Fruit fly (Drosophila melanogaster) whole organism, wandering third instar larva: ENCODE results near the gene mus304.

Experiments used
- Abd-B ChIP-seq: fragments of >200 bp; optimal IDR thresholded peaks from 2 replicates; lab custom pipeline; 2017; ENCODE audit warnings: missing biosample characterization, missing genetic modification characterization
- CG32264 ChIP-seq: fragments of 200-800 bp; sonication (Bioruptor generic); optimal IDR thresholded peaks from 2 replicates; lab custom pipeline; 2016; ENCODE audit warnings: missing biosample characterization, missing genetic modification characterization
- CG9705 ChIP-seq: fragments of 200-800 bp; sonication (Bioruptor generic); optimal IDR thresholded peaks from 2 replicates; lab custom pipeline; 2018; ENCODE audit warnings: missing biosample characterization, mild to moderate bottlenecking, missing genetic modification characterization
- Dfd ChIP-seq: fragments of >200 bp; optimal IDR thresholded peaks from 2 replicates; lab custom pipeline; 2017; ENCODE audit warnings: missing biosample characterization, missing genetic modification characterization
- Dif ChIP-seq: fragments of 200-275, 200-300 bp; sonication (Bioruptor generic); optimal IDR thresholded peaks from 2 replicates; lab custom pipeline; 2018; ENCODE audit warnings: missing biosample characterization, missing genetic modification characterization; ENCODE audit not compliant: partially characterized antibody
- GATAd ChIP-seq: sonication (Bioruptor generic); optimal IDR thresholded peaks from 2 replicates; lab custom pipeline; 2016; ENCODE audit warnings: missing biosample characterization, missing genetic modification characterization
- HLH106 ChIP-seq: fragments of 200-800 bp; optimal IDR thresholded peaks from 3 replicates; lab custom pipeline; 2019; ENCODE audit warnings: missing biosample characterization, mild to moderate bottlenecking, missing genetic modification characterization, moderate library complexity
- Hnf4 ChIP-seq: fragments of 200-800 bp; sonication (Bioruptor generic); optimal IDR thresholded peaks from 2 replicates; lab custom pipeline; 2016; ENCODE audit warnings: missing biosample characterization, mild to moderate bottlenecking, missing genetic modification characterization
- Myc ChIP-seq: fragments of >200 bp; optimal IDR thresholded peaks from 2 replicates; lab custom pipeline; 2017
- OdsH ChIP-seq: fragments of 200-800 bp; sonication (Bioruptor generic); optimal IDR thresholded peaks from 2 replicates; lab custom pipeline; 2016; ENCODE audit warnings: missing biosample characterization, mild to moderate bottlenecking, missing genetic modification characterization
- Rel ChIP-seq, 2 experiments: fragments of 200-800 bp; sonication (Bioruptor generic) in 1 of 2; optimal IDR thresholded peaks; 2 replicates in 1 of 2; 3 replicates in 1 of 2; lab custom pipeline; 2016 to 2019; ENCODE audit warnings: mild to moderate bottlenecking in 2 of 2, missing biosample characterization in 2 of 2, missing genetic modification characterization in 2 of 2, moderate library complexity in 1 of 2
- Sp1 ChIP-seq: fragments of 200-800 bp; sonication (Bioruptor generic); optimal IDR thresholded peaks from 3 replicates; lab custom pipeline; 2019; ENCODE audit warnings: missing biosample characterization, mild to moderate bottlenecking, missing genetic modification characterization, moderate library complexity
- Vsx2 ChIP-seq: fragments of 200-300, 225-300 bp; sonication (Bioruptor generic); optimal IDR thresholded peaks from 2 replicates; lab custom pipeline; 2018; ENCODE audit warnings: missing biosample characterization, missing genetic modification characterization; ENCODE audit not compliant: partially characterized antibody
- br ChIP-seq: fragments of 200-800 bp; sonication (Bioruptor generic); optimal IDR thresholded peaks from 2 replicates; lab custom pipeline; 2016; ENCODE audit warnings: missing biosample characterization, missing genetic modification characterization
- dl ChIP-seq, 2 experiments: fragments of 175-275, 200-275 bp in 1 of 2; fragments of 200-275 bp in 1 of 2; sonication (Bioruptor generic); optimal IDR thresholded peaks; lab custom pipeline; 2018; ENCODE audit warnings: mild to moderate bottlenecking in 2 of 2, missing biosample characterization in 2 of 2, missing genetic modification characterization in 2 of 2, moderate library complexity in 2 of 2; ENCODE audit not compliant: partially characterized antibody in 2 of 2, insufficient read depth in 1 of 2
- dmrt93B ChIP-seq: fragments of 200-800 bp; sonication (Bioruptor generic); optimal IDR thresholded peaks from 2 replicates; lab custom pipeline; 2018; ENCODE audit warnings: missing biosample characterization, mild to moderate bottlenecking, missing genetic modification characterization
- dsf ChIP-seq: sonication (Bioruptor generic); optimal IDR thresholded peaks from 2 replicates; lab custom pipeline; 2016; ENCODE audit warnings: missing biosample characterization, missing genetic modification characterization, borderline replicate concordance
- foxo ChIP-seq, 2 experiments: fragments of 200-800 bp; sonication (Bioruptor generic); optimal IDR thresholded peaks; 2 replicates in 1 of 2; 3 replicates in 1 of 2; lab custom pipeline; 2016 to 2017; ENCODE audit warnings: missing biosample characterization in 2 of 2, missing genetic modification characterization in 2 of 2
- fru ChIP-seq: fragments of 200-800 bp; sonication (Bioruptor generic); optimal IDR thresholded peaks from 3 replicates; lab custom pipeline; 2016; ENCODE audit warnings: missing biosample characterization, mild to moderate bottlenecking, missing genetic modification characterization
- jim ChIP-seq: fragments of 175-275, 200-325 bp; sonication (Bioruptor generic); optimal IDR thresholded peaks from 2 replicates; lab custom pipeline; 2016; ENCODE audit warnings: missing biosample characterization, mild to moderate bottlenecking, missing genetic modification characterization
- lola ChIP-seq: fragments of >200 bp; optimal IDR thresholded peaks from 2 replicates; lab custom pipeline; 2017; ENCODE audit warnings: missing biosample characterization, missing genetic modification characterization
- pan ChIP-seq: fragments of >200 bp; optimal IDR thresholded peaks from 2 replicates; lab custom pipeline; 2017
- psq ChIP-seq: fragments of 200-800 bp; sonication (Bioruptor generic); optimal IDR thresholded peaks from 3 replicates; lab custom pipeline; 2017; ENCODE audit warnings: missing biosample characterization, mild to moderate bottlenecking, missing genetic modification characterization, moderate library complexity
- sv ChIP-seq: fragments of 200-800 bp; sonication (Bioruptor generic); optimal IDR thresholded peaks from 3 replicates; lab custom pipeline; 2016; ENCODE audit warnings: missing biosample characterization, missing genetic modification characterization
- tai ChIP-seq: sonication (Bioruptor generic); optimal IDR thresholded peaks from 2 replicates; lab custom pipeline; 2016; ENCODE audit warnings: missing biosample characterization, missing genetic modification characterization
- usp ChIP-seq: fragments of >200 bp; optimal IDR thresholded peaks from 2 replicates; lab custom pipeline; 2017; ENCODE audit warnings: missing biosample characterization, missing genetic modification characterization
- woc ChIP-seq: sonication (Bioruptor generic); optimal IDR thresholded peaks from 2 replicates; lab custom pipeline; 2016; ENCODE audit warnings: missing biosample characterization, mild to moderate bottlenecking, missing genetic modification characterization

The mus304 gene

DNA sequence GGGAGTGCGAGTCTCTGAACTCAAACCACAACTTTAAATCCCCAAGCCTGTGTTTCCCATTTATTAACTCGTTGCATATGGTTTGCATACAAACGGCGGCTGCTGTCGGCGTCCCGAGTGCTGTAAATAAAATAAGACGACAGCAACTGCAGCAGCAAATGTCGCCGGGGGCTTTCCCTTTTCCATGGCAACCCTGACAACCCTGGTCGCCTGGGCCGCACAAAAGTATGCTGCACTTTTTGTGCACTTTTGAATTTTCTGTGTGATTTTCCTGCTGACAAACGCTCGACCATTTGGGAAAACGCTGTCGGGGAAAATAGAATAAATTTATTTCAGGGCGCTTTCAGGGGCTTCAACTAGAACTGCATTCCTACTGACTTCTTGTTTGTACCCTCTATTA is 44.5 kb downstream of the mus304 start:
- no peak for TF ChIP-seq Rel (GFP tag; optimal IDR thresholded peaks at IDR 0.05; lab: Kevin White, UChicago)
- peak; percentile 97 for TF ChIP-seq Rel (tag; optimal IDR thresholded peaks at IDR 0.05; lab: Kevin White, UChicago)
- no peak for TF ChIP-seq woc (GFP tag; lab: Kevin White, UChicago)
- TF ChIP-seq, all 38 proteins: peak for 1

DNA sequence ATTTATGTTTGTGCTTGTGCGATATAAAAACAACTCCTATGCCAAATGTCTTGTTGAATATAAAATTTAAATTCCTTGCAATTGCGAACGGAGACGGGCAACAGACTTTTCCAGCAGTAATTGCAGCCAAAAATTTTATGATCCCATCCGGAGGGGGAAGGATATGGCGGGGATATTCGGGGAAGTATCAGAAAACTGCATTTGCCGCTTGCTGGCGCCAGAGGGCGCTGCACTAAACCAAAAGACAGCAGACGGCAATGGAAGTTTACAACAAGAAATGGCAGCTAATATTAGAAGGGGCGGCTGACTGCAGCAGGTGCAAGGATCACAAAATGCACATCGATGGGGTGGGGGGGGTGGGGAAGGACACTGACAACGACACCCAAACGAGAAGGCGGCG is 51.6 kb downstream of the mus304 start:
- no peak for TF ChIP-seq Abd-B (GFP tag; lab: Kevin White, UChicago)
- TF ChIP-seq CG9705 (GFP tag; lab: Kevin White, UChicago), result no peak
- no peak for TF ChIP-seq br
- no peak for TF ChIP-seq Vsx2
- TF ChIP-seq dmrt93B (GFP tag; lab: Kevin White, UChicago), result no peak
- no peak for TF ChIP-seq pan (lab: Kevin White, UChicago)
- TF ChIP-seq fru, result no peak
- no peak for TF ChIP-seq lola (GFP tag; lab: Kevin White, UChicago)
- TF ChIP-seq sv, result no peak
- TF ChIP-seq CG32264 (GFP tag; lab: Kevin White, UChicago), result no peak
- no peak for TF ChIP-seq HLH106 (tag; lab: Kevin White, UChicago)
- no peak for TF ChIP-seq Dif (GFP tag; lab: Kevin White, UChicago)
- TF ChIP-seq psq (GFP tag; lab: Kevin White, UChicago), result no peak
- TF ChIP-seq foxo (GFP tag; optimal IDR thresholded peaks at IDR 0.05; lab: Kevin White, UChicago), result no peak
- no peak for TF ChIP-seq dl (GFP tag; optimal IDR thresholded peaks at IDR 0.05; lab: Kevin White, UChicago; ENCODE audit: insufficient read depth in 1 of 2, partially characterized antibody in 2 of 2)
- TF ChIP-seq Hnf4, result no peak

DNA sequence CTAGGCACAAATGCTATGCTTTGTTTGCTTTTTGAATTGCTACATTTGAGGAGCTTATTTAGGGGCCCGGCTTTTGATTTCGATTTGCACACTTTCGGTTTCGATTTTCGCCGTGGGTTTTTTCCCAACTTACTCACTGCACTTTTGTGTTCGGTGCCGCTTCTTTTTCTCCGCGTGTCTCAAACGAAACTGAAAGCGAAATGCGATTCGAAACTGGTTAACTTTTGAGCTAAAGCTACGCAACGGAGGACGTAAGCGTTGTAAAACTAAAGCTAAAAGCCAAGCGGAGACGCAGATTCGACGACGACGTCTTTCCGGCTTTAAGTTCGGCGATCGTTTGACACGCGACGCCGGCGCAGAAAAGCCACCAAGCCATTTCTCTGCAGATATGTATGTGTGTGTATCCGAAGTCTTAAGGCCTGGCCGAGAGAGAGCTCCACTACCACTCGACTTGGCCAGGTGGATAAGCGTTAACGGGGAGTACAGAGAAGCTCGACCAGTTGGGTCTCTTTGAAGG is 52.6 kb downstream of the mus304 start, which contains the start of gene CG13699:
Gene CG13699, minus strand, starts transcription at position 349 of the 517 bp plus-strand sequence.
- TF ChIP-seq HLH106 (tag; lab: Kevin White, UChicago) (no peak), OdsH (no peak), Sp1 (no peak), dsf (GFP tag; lab: Kevin White, UChicago) (no peak), Dfd (GFP tag; lab: Kevin White, UChicago) (no peak), Abd-B (GFP tag; lab: Kevin White, UChicago) (no peak), jim (GFP tag; lab: Kevin White, UChicago) (no peak), tai (GFP tag; lab: Kevin White, UChicago) (no peak), Myc (lab: Kevin White, UChicago) (no peak), Dif (GFP tag; lab: Kevin White, UChicago) (no peak), GATAd (no peak), lola (GFP tag; lab: Kevin White, UChicago) (no peak), foxo (GFP tag; optimal IDR thresholded peaks at IDR 0.05; lab: Kevin White, UChicago) (no peak), usp (no peak)
